Worm (Caenorhabditis elegans) whole organism, mixed stage, embryonic: ENCODE measurements around the gene tbc-10.

Source experiments
- bed-3 ChIP-seq: fragments of 200-800 bp; sonication (Bioruptor generic); optimal IDR thresholded peaks from 3 replicates; lab custom pipeline; 2018; ENCODE audit warnings: mild to moderate bottlenecking, missing genetic modification characterization, moderate library complexity, missing compliant biosample characterization
- ces-1 ChIP-seq: fragments of 150-350 bp; optimal IDR thresholded peaks from 2 replicates; lab custom pipeline; 2014; ENCODE audit warnings: missing biosample characterization, missing genetic modification reagents, missing genetic modification characterization
- elt-1 ChIP-seq: sonication (generic microtip); optimal IDR thresholded peaks from 2 replicates; lab custom pipeline; 2017; ENCODE audit warnings: missing genetic modification characterization, mild to moderate bottlenecking, missing compliant biosample characterization, antibody characterized with exemption, moderate library complexity, borderline replicate concordance; ENCODE audit not compliant: insufficient read depth
- lin-13 ChIP-seq: fragments of 150-350 bp; optimal IDR thresholded peaks from 2 replicates; lab custom pipeline; 2014; ENCODE audit warnings: missing biosample characterization, missing genetic modification characterization
- mab-5 ChIP-seq: fragments of 150-350 bp; optimal IDR thresholded peaks from 2 replicates; lab custom pipeline; 2014; ENCODE audit warnings: missing biosample characterization, missing genetic modification characterization
- nhr-12 ChIP-seq: fragments of 150-350 bp; optimal IDR thresholded peaks from 2 replicates; lab custom pipeline; 2014; ENCODE audit warnings: missing biosample characterization, missing genetic modification characterization
- nhr-237 ChIP-seq: fragments of 150-350 bp; optimal IDR thresholded peaks from 2 replicates; lab custom pipeline; 2014; ENCODE audit warnings: missing biosample characterization, missing genetic modification characterization
- sptf-1 ChIP-seq: sonication (generic microtip); optimal IDR thresholded peaks from 2 replicates; lab custom pipeline; 2017; ENCODE audit warnings: mild to moderate bottlenecking, missing genetic modification characterization, moderate library complexity, missing compliant biosample characterization
- unc-120 ChIP-seq: sonication (generic microtip); optimal IDR thresholded peaks from 2 replicates; lab custom pipeline; 2017; ENCODE audit warnings: missing genetic modification characterization, missing compliant biosample characterization; ENCODE audit not compliant: poor library complexity, severe bottlenecking
- unc-39 ChIP-seq: fragments of 150-350 bp; optimal IDR thresholded peaks from 2 replicates; lab custom pipeline; 2014; ENCODE audit warnings: missing biosample characterization, missing genetic modification characterization

DNA sequence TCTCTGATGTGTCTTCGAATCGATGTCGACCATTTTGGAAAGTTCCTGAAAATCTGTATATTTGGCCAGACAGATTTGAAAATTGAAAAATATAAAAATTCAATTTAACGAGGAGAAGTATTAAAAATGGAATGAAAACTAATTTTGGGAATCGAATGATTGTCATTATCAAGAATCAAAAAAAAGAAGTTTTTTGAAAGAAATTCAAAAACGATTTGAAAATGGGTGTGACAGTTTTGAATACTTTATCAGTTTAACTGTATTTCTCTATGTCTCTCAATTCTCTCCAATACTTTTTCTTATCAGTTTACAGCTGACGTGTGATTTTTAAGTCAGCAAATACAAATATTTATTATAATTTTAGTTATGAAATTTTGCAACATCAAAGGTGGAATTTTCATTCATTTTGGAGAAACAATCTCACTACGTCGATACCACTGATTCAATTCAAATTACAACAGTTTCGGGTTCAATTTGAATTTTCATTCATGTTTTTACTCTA is 39.6 kb upstream of the tbc-10 start, which contains the start of gene fbxa-59:
- no peak for TF ChIP-seq mab-5 (tag; lab: Kevin White, UChicago)
- TF ChIP-seq bed-3: no peak
- no peak for TF ChIP-seq lin-13 (tag; lab: Kevin White, UChicago)
- no peak for TF ChIP-seq elt-1 (tag; lab: Kevin White, UChicago)
- TF ChIP-seq nhr-12 (tag; lab: Kevin White, UChicago): no peak
- TF ChIP-seq sptf-1 (tag; lab: Kevin White, UChicago): no peak
- no peak for TF ChIP-seq unc-39
- no peak for TF ChIP-seq unc-120 (tag; lab: Kevin White, UChicago)
- TF ChIP-seq nhr-237 (tag; lab: Kevin White, UChicago): no peak
- no peak for TF ChIP-seq ces-1 (GFP tag; lab: Kevin White, UChicago)
